Worm (Caenorhabditis elegans) whole organism, L2 larva: ENCODE measurements around the gene gsto-2.

Source experiments
- C34F6.9 ChIP-seq: fragments of 150-350 bp; optimal IDR thresholded peaks from 2 replicates; lab custom pipeline; 2014; ENCODE audit warnings: missing biosample characterization, missing genetic modification characterization
- alr-1 ChIP-seq: fragments of 150-350 bp; optimal IDR thresholded peaks from 2 replicates; lab custom pipeline; 2014; ENCODE audit warnings: missing biosample characterization, missing genetic modification characterization
- ama-1 ChIP-seq: fragments of 150-350 bp; optimal IDR thresholded peaks from 2 replicates; lab custom pipeline; 2018; ENCODE audit warnings: inconsistent platforms
- blmp-1 ChIP-seq: sonication (generic microtip); optimal IDR thresholded peaks from 2 replicates; lab custom pipeline; 2017; ENCODE audit warnings: missing genetic modification characterization, mild to moderate bottlenecking, missing compliant biosample characterization, antibody characterized with exemption, moderate library complexity; ENCODE audit not compliant: insufficient read depth
- ceh-16 ChIP-seq: fragments of 150-350 bp; optimal IDR thresholded peaks from 2 replicates; lab custom pipeline; 2014; ENCODE audit warnings: missing biosample characterization, missing genetic modification characterization
- ceh-82 ChIP-seq: fragments of 150-350 bp; optimal IDR thresholded peaks from 2 replicates; lab custom pipeline; 2014; ENCODE audit warnings: missing biosample characterization, missing genetic modification characterization
- crh-2 ChIP-seq: sonication (generic microtip); optimal IDR thresholded peaks from 2 replicates; lab custom pipeline; 2017; ENCODE audit warnings: missing biosample characterization, missing genetic modification characterization
- egl-27 ChIP-seq: sonication (generic microtip); optimal IDR thresholded peaks from 3 replicates; lab custom pipeline; 2017; ENCODE audit warnings: missing biosample characterization, missing genetic modification reagents, missing genetic modification characterization
- elt-1 ChIP-seq: fragments of 150-350 bp; optimal IDR thresholded peaks from 2 replicates; lab custom pipeline; 2014; ENCODE audit warnings: missing biosample characterization, missing genetic modification characterization
- fos-1 ChIP-seq: fragments of 150-350 bp; optimal IDR thresholded peaks from 2 replicates; lab custom pipeline; 2014; ENCODE audit warnings: missing biosample characterization, missing genetic modification characterization
- gmeb-1 ChIP-seq: fragments of 150-350 bp; optimal IDR thresholded peaks from 2 replicates; lab custom pipeline; 2014; ENCODE audit warnings: missing biosample characterization, missing genetic modification characterization
- lin-13 ChIP-seq: fragments of 150-350 bp; optimal IDR thresholded peaks from 2 replicates; lab custom pipeline; 2014; ENCODE audit warnings: missing biosample characterization, missing genetic modification reagents, missing genetic modification characterization
- lin-39 ChIP-seq: fragments of 150-350 bp; optimal IDR thresholded peaks from 2 replicates; lab custom pipeline; 2014; ENCODE audit warnings: missing biosample characterization, missing genetic modification reagents, missing genetic modification characterization
- mab-5 ChIP-seq: fragments of 150-350 bp; optimal IDR thresholded peaks from 2 replicates; lab custom pipeline; 2014; ENCODE audit warnings: missing biosample characterization, missing genetic modification characterization
- mbf-1 ChIP-seq: sonication (generic microtip); optimal IDR thresholded peaks from 2 replicates; lab custom pipeline; 2017; ENCODE audit warnings: missing biosample characterization, missing genetic modification characterization
- mdl-1 ChIP-seq, 2 experiments: fragments of 150-350 bp in 1 of 2; sonication (generic microtip) in 1 of 2; optimal IDR thresholded peaks; 2 replicates each; lab custom pipeline; 2017; ENCODE audit warnings: missing biosample characterization in 2 of 2, missing genetic modification characterization in 2 of 2
- nhr-10 ChIP-seq: sonication (generic microtip); optimal IDR thresholded peaks from 2 replicates; lab custom pipeline; 2017; ENCODE audit warnings: missing biosample characterization, missing genetic modification characterization
- nhr-11 ChIP-seq: fragments of 150-350 bp; optimal IDR thresholded peaks from 2 replicates; lab custom pipeline; 2014; ENCODE audit warnings: missing biosample characterization, missing genetic modification characterization
- nhr-12 ChIP-seq: fragments of 150-350 bp; optimal IDR thresholded peaks from 2 replicates; lab custom pipeline; 2014; ENCODE audit warnings: missing biosample characterization, missing genetic modification characterization
- nhr-129 ChIP-seq: fragments of 150-350 bp; optimal IDR thresholded peaks from 2 replicates; lab custom pipeline; 2014; ENCODE audit warnings: missing biosample characterization, missing genetic modification characterization
- nhr-21 ChIP-seq: fragments of 150-350 bp; optimal IDR thresholded peaks from 2 replicates; lab custom pipeline; 2014; ENCODE audit warnings: missing biosample characterization, missing genetic modification characterization
- nhr-237 ChIP-seq: fragments of 150-350 bp; optimal IDR thresholded peaks from 2 replicates; lab custom pipeline; 2014; ENCODE audit warnings: missing biosample characterization, missing genetic modification characterization
- nhr-25 ChIP-seq: fragments of 150-350 bp; sonication (generic microtip); optimal IDR thresholded peaks from 3 replicates; lab custom pipeline; 2014; ENCODE audit warnings: missing biosample characterization, missing genetic modification characterization
- nhr-77 ChIP-seq: fragments of 150-350 bp; optimal IDR thresholded peaks from 2 replicates; lab custom pipeline; 2014; ENCODE audit warnings: missing biosample characterization, missing genetic modification characterization
- peb-1 ChIP-seq: fragments of 150-350 bp; optimal IDR thresholded peaks from 2 replicates; lab custom pipeline; 2014; ENCODE audit warnings: missing biosample characterization, missing genetic modification characterization
- skn-1 ChIP-seq: sonication (generic microtip); optimal IDR thresholded peaks from 2 replicates; lab custom pipeline; 2017; ENCODE audit warnings: missing biosample characterization, missing genetic modification characterization
- sma-3 ChIP-seq: sonication (generic microtip); optimal IDR thresholded peaks from 2 replicates; lab custom pipeline; 2016; ENCODE audit warnings: missing genetic modification reagents, missing genetic modification characterization, missing compliant biosample characterization
- snpc-4 ChIP-seq: fragments of 150-350 bp; optimal IDR thresholded peaks from 2 replicates; lab custom pipeline; 2014; ENCODE audit warnings: missing biosample characterization, missing genetic modification characterization
- unc-39 ChIP-seq: fragments of 150-350 bp; optimal IDR thresholded peaks from 2 replicates; lab custom pipeline; 2014; ENCODE audit warnings: missing biosample characterization, missing genetic modification characterization
- unc-55 ChIP-seq: fragments of 150-350 bp; sonication (generic microtip); optimal IDR thresholded peaks from 3 replicates; lab custom pipeline; 2014; ENCODE audit warnings: missing biosample characterization, missing genetic modification reagents, missing genetic modification characterization
- unc-62 ChIP-seq: fragments of 150-350 bp; optimal IDR thresholded peaks from 2 replicates; lab custom pipeline; 2014; ENCODE audit warnings: missing biosample characterization, missing genetic modification reagents, missing genetic modification characterization
- zag-1 ChIP-seq: fragments of 150-350 bp; optimal IDR thresholded peaks from 2 replicates; lab custom pipeline; 2014; ENCODE audit warnings: missing biosample characterization, missing genetic modification characterization
- ztf-1 ChIP-seq: fragments of 200-800 bp; sonication (Bioruptor generic); conservative IDR thresholded peaks from 2 replicates; pipeline ENCODE4 v1.3.6; 2022; ENCODE audit warnings: missing genetic modification characterization, missing compliant biosample characterization
- ztf-11 ChIP-seq: sonication (generic microtip); optimal IDR thresholded peaks from 2 replicates; lab custom pipeline; 2017; ENCODE audit warnings: missing biosample characterization, missing genetic modification characterization
- ztf-4 ChIP-seq: fragments of 150-350 bp; optimal IDR thresholded peaks from 2 replicates; lab custom pipeline; 2014; ENCODE audit warnings: missing biosample characterization, missing genetic modification characterization

Gene gsto-2

ce11 chrIII:8560398-8560797 is 5.8 kb downstream of the gsto-2 start:
- no peak for TF ChIP-seq gmeb-1 (tag; lab: Kevin White, UChicago)
- no peak for TF ChIP-seq ztf-4 (tag; lab: Kevin White, UChicago)
- TF ChIP-seq ztf-11 = no peak
- no peak for TF ChIP-seq nhr-237 (tag; lab: Kevin White, UChicago)
- no peak for TF ChIP-seq mbf-1 (tag; lab: Kevin White, UChicago)
- no peak for TF ChIP-seq ceh-82 (tag; lab: Kevin White, UChicago)
- TF ChIP-seq peb-1 (tag; lab: Kevin White, UChicago) = no peak
- no peak for TF ChIP-seq zag-1 (tag; lab: Kevin White, UChicago)
- no peak for TF ChIP-seq skn-1 (tag; lab: Kevin White, UChicago)
- TF ChIP-seq unc-39 = no peak
- TF ChIP-seq ztf-1 (GFP tag; lab: Robert Waterston, UW) = no peak
- TF ChIP-seq C34F6.9 (tag; lab: Kevin White, UChicago) = no peak
- TF ChIP-seq mdl-1 (tag; optimal IDR thresholded peaks at IDR 0.05; lab: Kevin White, UChicago) = no peak
- no peak for TF ChIP-seq lin-13 (GFP tag; lab: Kevin White, UChicago)
- TF ChIP-seq nhr-77 (tag; lab: Kevin White, UChicago) = no peak
- no peak for TF ChIP-seq elt-1

- TF ChIP-seq nhr-129 (no peak), elt-1 (no peak), unc-55 (GFP tag; lab: Kevin White, UChicago) (no peak), snpc-4 (tag; lab: Kevin White, UChicago) (no peak), ama-1 (no peak), mab-5 (tag; lab: Kevin White, UChicago) (no peak), ceh-82 (tag; lab: Kevin White, UChicago) (no peak), nhr-77 (tag; lab: Kevin White, UChicago) (no peak), ztf-11 (no peak), alr-1 (no peak), unc-62 (GFP tag; lab: Kevin White, UChicago) (no peak), C34F6.9 (tag; lab: Kevin White, UChicago) (no peak), ceh-16 (tag; lab: Kevin White, UChicago) (no peak), lin-13 (GFP tag; lab: Kevin White, UChicago) (no peak), sma-3 (GFP tag; lab: Kevin White, UChicago) (no peak), skn-1 (tag; lab: Kevin White, UChicago) (no peak), fos-1 (tag; lab: Kevin White, UChicago) (no peak)
These were observed 6.3 kb downstream of the gsto-2 start, which contains the start of gene acdh-6 for ce11 chrIII:8560836-8561235. TSS of gene acdh-6 (plus strand) at chrIII:8561136.

ce11 chrIII:8564372-8564771 is 9.8 kb downstream of the gsto-2 start:
- no peak for TF ChIP-seq unc-55 (GFP tag; lab: Kevin White, UChicago)
- no peak for TF ChIP-seq blmp-1 (tag; lab: Kevin White, UChicago)
- TF ChIP-seq gmeb-1 (tag; lab: Kevin White, UChicago) = no peak
- TF ChIP-seq C34F6.9 (tag; lab: Kevin White, UChicago) = no peak
- TF ChIP-seq nhr-11 (tag; lab: Kevin White, UChicago) = no peak

DNA sequence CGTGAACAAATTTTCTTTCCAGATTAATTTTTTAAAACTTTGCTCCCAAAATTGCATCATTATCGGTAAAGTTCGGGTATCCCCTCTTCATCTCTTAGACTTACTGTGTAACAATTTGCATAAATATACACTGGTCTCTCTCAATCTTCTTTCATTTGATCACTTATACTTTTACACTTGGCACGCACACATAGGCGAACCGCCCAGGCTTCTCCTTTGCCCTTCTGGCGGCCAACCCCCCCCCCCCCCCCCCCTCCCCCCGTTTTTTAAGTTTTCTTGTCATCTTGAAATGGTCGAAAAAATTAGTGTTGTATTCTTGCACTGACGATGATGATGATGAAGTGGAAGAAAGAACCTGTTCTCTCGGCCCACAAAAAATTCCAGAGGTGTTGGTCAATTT is 15.7 kb downstream of the gsto-2 start:
- TF ChIP-seq ztf-4 (tag; lab: Kevin White, UChicago) = no peak
- TF ChIP-seq egl-27 (tag; lab: Kevin White, UChicago) = no peak
- no peak for TF ChIP-seq nhr-10 (tag; lab: Kevin White, UChicago)
- TF ChIP-seq nhr-12 = no peak
- TF ChIP-seq ztf-11 = no peak
- no peak for TF ChIP-seq unc-55 (GFP tag; lab: Kevin White, UChicago)
- TF ChIP-seq lin-39 (tag; lab: Kevin White, UChicago) = no peak
- TF ChIP-seq nhr-21 (tag; lab: Kevin White, UChicago) = no peak

ce11 chrIII:8571845-8572244 is 17.3 kb downstream of the gsto-2 start:
- TF ChIP-seq nhr-129 (no peak), nhr-25 (peak; percentile 35), blmp-1 (tag; lab: Kevin White, UChicago) (peak; percentile 49)

- no peak for TF ChIP-seq crh-2 (tag; lab: Kevin White, UChicago)
- no peak for TF ChIP-seq ztf-1 (GFP tag; lab: Robert Waterston, UW)
These were observed 18.7 kb downstream of the gsto-2 start for ce11 chrIII:8573301-8573700.
